Fruit fly (Drosophila melanogaster): Measurements from ENCODE around the gene Dpck.

Gene Dpck

dm6 chr3R:7091904-7092303 lies 9.9 kb downstream of the Dpck start (continued):
- no peak for TF ChIP-seq ttk (GFP tag; IDR thresholded peaks at IDR 0.05)
- TF ChIP-seq CG8765 (GFP tag; IDR thresholded peaks at IDR 0.05) = no peak
- no peak for TF ChIP-seq sisA (GFP tag; IDR thresholded peaks at IDR 0.05)
- TF ChIP-seq CG34224 (GFP tag; IDR thresholded peaks at IDR 0.05; ENCODE audit: partially characterized antibody) = peak; percentile 66
- no peak for TF ChIP-seq fd102C (GFP tag; optimal IDR thresholded peaks at IDR 0.05)
- no peak for TF ChIP-seq ap (GFP tag; IDR thresholded peaks at IDR 0.05)
- no peak for TF ChIP-seq pros (GFP tag; optimal IDR thresholded peaks at IDR 0.05)
- no peak for TF ChIP-seq shn (GFP tag; optimal IDR thresholded peaks at IDR 0.05)
- TF ChIP-seq CG10959 (GFP tag; IDR thresholded peaks at IDR 0.05) = no peak
- no peak for TF ChIP-seq Eip74EF (GFP tag; optimal IDR thresholded peaks at IDR 0.05)
- TF ChIP-seq CG11560 (tag; IDR thresholded peaks at IDR 0.05) = no peak
- no peak for TF ChIP-seq D19B (GFP tag; optimal IDR thresholded peaks at IDR 0.05)
- peak; percentile 12 for TF ChIP-seq CG1529 (GFP tag; optimal IDR thresholded peaks at IDR 0.05)
- no peak for TF ChIP-seq CG1792 (GFP tag; optimal IDR thresholded peaks at IDR 0.05)
- peak; percentile 71; the same call in 2 of the 3 replicates for TF ChIP-seq Doc3 (GFP tag; IDR thresholded peaks at IDR 0.05; ENCODE audit: partially characterized antibody)
- peak; percentile 61 for TF ChIP-seq CG33213 (GFP tag; optimal IDR thresholded peaks at IDR 0.05)
- TF ChIP-seq CG14860 (GFP tag; IDR thresholded peaks at IDR 0.05; ENCODE audit: partially characterized antibody) = peak; percentile 70
- TF ChIP-seq zen2 (GFP tag; IDR thresholded peaks at IDR 0.05; ENCODE audit: partially characterized antibody) = peak; percentile 58; the same call in 2 of the 3 replicates
- no peak for TF ChIP-seq gt (GFP tag; IDR thresholded peaks at IDR 0.05)
- no peak for TF ChIP-seq ase (GFP tag; IDR thresholded peaks at IDR 0.05)
- TF ChIP-seq her (GFP tag; optimal IDR thresholded peaks at IDR 0.05) = peak; percentile 1
- TF ChIP-seq CG7963 (GFP tag; IDR thresholded peaks at IDR 0.05; ENCODE audit: partially characterized antibody) = 0 out of 3 replicates have a peak, but pooled peaks have one; percentile 39
- peak; percentile 38; the same call in 1 of the 2 replicates for TF ChIP-seq MBD-R2 (GFP tag; IDR thresholded peaks at IDR 0.05)
- no peak for TF ChIP-seq CG9727 (GFP tag; optimal IDR thresholded peaks at IDR 0.05)
- peak; percentile 34 for TF ChIP-seq unpg (GFP tag; optimal IDR thresholded peaks at IDR 0.05)
- TF ChIP-seq prd (optimal IDR thresholded peaks at IDR 0.05) = no peak
- TF ChIP-seq prd (GFP tag; IDR thresholded peaks at IDR 0.05) = no peak
- no peak for TF ChIP-seq Oaz (GFP tag; IDR thresholded peaks at IDR 0.05)
- no peak for TF ChIP-seq CG7271 (tag; optimal IDR thresholded peaks at IDR 0.05)
- no peak for TF ChIP-seq CG6813 (GFP tag; optimal IDR thresholded peaks at IDR 0.05)
- TF ChIP-seq CG8924 (tag; optimal IDR thresholded peaks at IDR 0.05) = peak; percentile 62
- no peak for TF ChIP-seq ATbp (GFP tag; optimal IDR thresholded peaks at IDR 0.05)
- no peak for TF ChIP-seq lab (GFP tag; optimal IDR thresholded peaks at IDR 0.05)
- TF ChIP-seq kni (GFP tag; optimal IDR thresholded peaks at IDR 0.05) = no peak
- TF ChIP-seq CG12071 (GFP tag; optimal IDR thresholded peaks at IDR 0.05) = no peak
- peak; percentile 7 for TF ChIP-seq Dad (GFP tag; optimal IDR thresholded peaks at IDR 0.05)
- TF ChIP-seq CG8089 (GFP tag; optimal IDR thresholded peaks at IDR 0.05) = no peak
- no peak for TF ChIP-seq gsb-n (tag; optimal IDR thresholded peaks at IDR 0.05)
- no peak for TF ChIP-seq CG16779 (GFP tag; IDR thresholded peaks at IDR 0.05)
- TF ChIP-seq wdn (GFP tag; IDR thresholded peaks at IDR 0.05) = no peak
- TF ChIP-seq gfzf (GFP tag; optimal IDR thresholded peaks at IDR 0.05) = peak; percentile 39
- TF ChIP-seq CG3163 (GFP tag; optimal IDR thresholded peaks at IDR 0.05) = peak; percentile 38
- TF ChIP-seq row (GFP tag; IDR thresholded peaks at IDR 0.05) = peak; percentile 64
- peak; percentile 44 for TF ChIP-seq zf30C (GFP tag; optimal IDR thresholded peaks at IDR 0.05)
- peak; percentile 59; the same call in 1 of the 2 replicates for TF ChIP-seq CG42726 (GFP tag; IDR thresholded peaks at IDR 0.05; ENCODE audit: partially characterized antibody)
- peak; percentile 44 for TF ChIP-seq Xbp1 (GFP tag; optimal IDR thresholded peaks at IDR 0.05)
- TF ChIP-seq CG13123 (GFP tag; optimal IDR thresholded peaks at IDR 0.05) = no peak
- TF ChIP-seq sens (GFP tag) = peak; percentile 91
- peak; percentile 13 for TF ChIP-seq CG9797 (GFP tag; optimal IDR thresholded peaks at IDR 0.05)
- TF ChIP-seq lmd (GFP tag; IDR thresholded peaks at IDR 0.05) = no peak
- TF ChIP-seq Dp (GFP tag; optimal IDR thresholded peaks at IDR 0.05) = peak; percentile 37

All from whole organism, embryonic.